Fruit fly (Drosophila melanogaster) whole organism, prepupa: ENCODE measurements around the gene Proc.

Experiments
- CG10631 ChIP-seq: fragments of 200-800 bp; sonication (Bioruptor generic); optimal IDR thresholded peaks from 2 replicates; lab custom pipeline; 2016; ENCODE audit warnings: missing biosample characterization, missing genetic modification characterization
- CG11294 ChIP-seq: fragments of 200-800 bp; sonication (Bioruptor generic); IDR thresholded peaks from 2 replicates; pipeline ENCODE4 v1.3.6; 2022; ENCODE audit warnings: missing biosample characterization, missing genetic modification characterization
- CG11762 ChIP-seq: fragments of 200-800 bp; sonication (Bioruptor generic); optimal IDR thresholded peaks from 3 replicates; lab custom pipeline; 2016; ENCODE audit warnings: missing biosample characterization, missing genetic modification characterization; ENCODE audit not compliant: insufficient read depth
- CG15336 ChIP-seq: fragments of 200-800 bp; sonication (Bioruptor generic); IDR thresholded peaks from 2 replicates; pipeline ENCODE4 v1.3.6; 2022; ENCODE audit warnings: missing biosample characterization, missing genetic modification characterization
- CG1621 ChIP-seq: fragments of 200-800 bp; sonication (Bioruptor generic); optimal IDR thresholded peaks from 3 replicates; lab custom pipeline; 2018; ENCODE audit warnings: missing biosample characterization, mild to moderate bottlenecking, missing genetic modification characterization
- CG16779 ChIP-seq: fragments of 200-800 bp; sonication (Bioruptor generic); optimal IDR thresholded peaks from 3 replicates; lab custom pipeline; 2017; ENCODE audit warnings: missing biosample characterization, mild to moderate bottlenecking, missing genetic modification characterization
- CG3032 ChIP-seq: fragments of 200-800 bp; optimal IDR thresholded peaks from 2 replicates; lab custom pipeline; 2019; ENCODE audit warnings: missing biosample characterization, mild to moderate bottlenecking, missing genetic modification characterization, moderate library complexity
- CG32006 ChIP-seq: fragments of 200-800 bp; sonication (Bioruptor generic); optimal IDR thresholded peaks from 3 replicates; lab custom pipeline; 2017; ENCODE audit warnings: missing biosample characterization, mild to moderate bottlenecking, missing genetic modification characterization
- CG34406 ChIP-seq: fragments of 200-800 bp; sonication (Bioruptor generic); optimal IDR thresholded peaks from 3 replicates; lab custom pipeline; 2016; ENCODE audit warnings: missing biosample characterization, missing genetic modification characterization
- CG3919 ChIP-seq: fragments of 200-800 bp; sonication (Bioruptor generic); optimal IDR thresholded peaks from 3 replicates; lab custom pipeline; 2016; ENCODE audit warnings: missing biosample characterization, missing genetic modification characterization
- CG4318 ChIP-seq: fragments of 200-800 bp; sonication (Bioruptor generic); optimal IDR thresholded peaks from 3 replicates; lab custom pipeline; 2017; ENCODE audit warnings: missing biosample characterization, mild to moderate bottlenecking, missing genetic modification characterization
- CG6163 ChIP-seq: fragments of 200-800 bp; sonication (Bioruptor generic); IDR thresholded peaks from 3 replicates; pipeline ENCODE4 v1.3.6; 2022; ENCODE audit warnings: missing biosample characterization, missing genetic modification characterization
- CG6276 ChIP-seq: fragments of 200-800 bp; sonication (Bioruptor generic); optimal IDR thresholded peaks from 2 replicates; lab custom pipeline; 2017; ENCODE audit warnings: missing biosample characterization, mild to moderate bottlenecking, missing genetic modification characterization
- CG6792 ChIP-seq: fragments of 200-800 bp; sonication (Bioruptor generic); optimal IDR thresholded peaks from 3 replicates; lab custom pipeline; 2016; ENCODE audit warnings: missing biosample characterization, missing genetic modification characterization
- CG6808 ChIP-seq: fragments of 200-800 bp; sonication (Bioruptor generic); optimal IDR thresholded peaks from 3 replicates; lab custom pipeline; 2017; ENCODE audit warnings: missing biosample characterization, missing genetic modification characterization, mild to moderate bottlenecking, moderate library complexity, missing genetic modification reagents
- CG6854 ChIP-seq: fragments of 200-800 bp; sonication (Bioruptor generic); optimal IDR thresholded peaks from 2 replicates; lab custom pipeline; 2017; ENCODE audit warnings: missing biosample characterization, mild to moderate bottlenecking, missing genetic modification characterization
- CG7368 ChIP-seq: fragments of 200-800 bp; sonication (Bioruptor generic); optimal IDR thresholded peaks from 3 replicates; lab custom pipeline; 2016; ENCODE audit warnings: missing biosample characterization, missing genetic modification characterization
- CG8119 ChIP-seq: fragments of 200-800 bp; sonication (Bioruptor generic); IDR thresholded peaks from 3 replicates; pipeline ENCODE4 v1.3.6; 2022; ENCODE audit warnings: missing biosample characterization, missing genetic modification characterization
- CG8319 ChIP-seq: fragments of 200-800 bp; sonication (Bioruptor generic); optimal IDR thresholded peaks from 3 replicates; lab custom pipeline; 2016; ENCODE audit warnings: missing biosample characterization, missing genetic modification characterization
- CG8632 ChIP-seq: fragments of 200-800 bp; sonication (Bioruptor generic); optimal IDR thresholded peaks from 3 replicates; lab custom pipeline; 2016; ENCODE audit warnings: missing biosample characterization, missing genetic modification characterization
- Eip75B ChIP-seq: fragments of 200-800 bp; sonication (Bioruptor generic); optimal IDR thresholded peaks from 3 replicates; lab custom pipeline; 2016; ENCODE audit warnings: missing biosample characterization, missing genetic modification characterization
- Eip78C ChIP-seq: fragments of 200-800 bp; sonication (Bioruptor generic); peaks from one replicate; lab custom pipeline; 2016; ENCODE audit warnings: missing biosample characterization, missing genetic modification characterization
- Eip93F ChIP-seq: fragments of 200-800 bp; sonication (Bioruptor generic); optimal IDR thresholded peaks from 2 replicates; lab custom pipeline; 2016; ENCODE audit warnings: missing biosample characterization, mild to moderate bottlenecking, missing genetic modification characterization
- Gug ChIP-seq: fragments of 200-800 bp; sonication (Bioruptor generic); IDR thresholded peaks from 2 replicates; pipeline ENCODE4 v1.3.6; 2022; ENCODE audit warnings: missing biosample characterization, missing genetic modification characterization
- Hr38 ChIP-seq: sonication (Bioruptor generic); optimal IDR thresholded peaks from 2 replicates; lab custom pipeline; 2016; ENCODE audit warnings: missing biosample characterization, missing genetic modification characterization
- Hr39 ChIP-seq: fragments of 200-800 bp; sonication (Bioruptor generic); optimal IDR thresholded peaks from 2 replicates; lab custom pipeline; 2016; ENCODE audit warnings: missing biosample characterization, missing genetic modification characterization
- Hr4 ChIP-seq: fragments of 200-800 bp; sonication (Bioruptor generic); optimal IDR thresholded peaks from 3 replicates; lab custom pipeline; 2016; ENCODE audit warnings: missing biosample characterization, missing genetic modification characterization
- Lpt ChIP-seq: fragments of 200-800 bp; sonication (Bioruptor generic); optimal IDR thresholded peaks from 3 replicates; lab custom pipeline; 2016; ENCODE audit warnings: missing biosample characterization, missing genetic modification characterization
- Met ChIP-seq: fragments of 200-800 bp; sonication (Bioruptor generic); optimal IDR thresholded peaks from 3 replicates; lab custom pipeline; 2016; ENCODE audit warnings: missing biosample characterization, missing genetic modification characterization
- OdsH ChIP-seq: fragments of 200-800 bp; sonication (Bioruptor generic); optimal IDR thresholded peaks from 3 replicates; lab custom pipeline; 2016; ENCODE audit warnings: missing biosample characterization, missing genetic modification characterization
- Smox ChIP-seq: fragments of 200-800 bp; sonication (Bioruptor generic); optimal IDR thresholded peaks from 3 replicates; lab custom pipeline; 2016; ENCODE audit warnings: missing biosample characterization, missing genetic modification characterization
- Sox102F ChIP-seq: fragments of 200-800 bp; sonication (Bioruptor generic); optimal IDR thresholded peaks from 2 replicates; lab custom pipeline; 2016; ENCODE audit warnings: missing biosample characterization, mild to moderate bottlenecking, missing genetic modification characterization
- Sox14 ChIP-seq: fragments of 200-800 bp; sonication (Bioruptor generic); optimal IDR thresholded peaks from 3 replicates; lab custom pipeline; 2016; ENCODE audit warnings: missing biosample characterization, missing genetic modification characterization
- acj6 ChIP-seq: fragments of 200-800 bp; sonication (Bioruptor generic); optimal IDR thresholded peaks from 3 replicates; lab custom pipeline; 2016; ENCODE audit warnings: missing biosample characterization, missing genetic modification characterization
- dac ChIP-seq: fragments of 200-800 bp; sonication (Bioruptor generic); optimal IDR thresholded peaks from 2 replicates; lab custom pipeline; 2017; ENCODE audit warnings: missing biosample characterization, mild to moderate bottlenecking, missing genetic modification characterization
- dsx ChIP-seq: fragments of 200-800 bp; optimal IDR thresholded peaks from 3 replicates; lab custom pipeline; 2019; ENCODE audit warnings: missing biosample characterization, mild to moderate bottlenecking, missing genetic modification characterization, moderate library complexity; ENCODE audit not compliant: poor library complexity, severe bottlenecking
- esn ChIP-seq: fragments of 200-800 bp; sonication (Bioruptor generic); optimal IDR thresholded peaks from 2 replicates; lab custom pipeline; 2016; ENCODE audit warnings: missing biosample characterization, mild to moderate bottlenecking, missing genetic modification characterization, moderate library complexity
- fd59A ChIP-seq: fragments of 200-800 bp; sonication (Bioruptor generic); optimal IDR thresholded peaks from 2 replicates; lab custom pipeline; 2017; ENCODE audit warnings: missing biosample characterization, mild to moderate bottlenecking, missing genetic modification characterization, missing genetic modification reagents
- fd85E ChIP-seq: fragments of 200-800 bp; sonication (Bioruptor generic); optimal IDR thresholded peaks from 3 replicates; lab custom pipeline; 2016; ENCODE audit warnings: missing biosample characterization, missing genetic modification characterization
- fkh ChIP-seq: fragments of 200-800 bp; sonication (Bioruptor generic); optimal IDR thresholded peaks from 3 replicates; lab custom pipeline; 2017; ENCODE audit warnings: missing biosample characterization, mild to moderate bottlenecking, missing genetic modification characterization, moderate library complexity
- lz ChIP-seq: fragments of 200-800 bp; sonication (Bioruptor generic); optimal IDR thresholded peaks from 3 replicates; lab custom pipeline; 2016; ENCODE audit warnings: missing biosample characterization, missing genetic modification characterization
- pdm3 ChIP-seq: fragments of 200-800 bp; sonication (Bioruptor generic); optimal IDR thresholded peaks from 3 replicates; lab custom pipeline; 2016; ENCODE audit warnings: missing biosample characterization, missing genetic modification characterization
- salr ChIP-seq, 2 experiments: fragments of 200-800 bp; sonication (Bioruptor generic); optimal IDR thresholded peaks; 3 replicates each; lab custom pipeline; 2016 to 2018; ENCODE audit warnings: missing biosample characterization in 2 of 2, missing genetic modification characterization in 2 of 2, mild to moderate bottlenecking in 1 of 2
- spab ChIP-seq: fragments of 200-800 bp; sonication (Bioruptor generic); optimal IDR thresholded peaks from 2 replicates; lab custom pipeline; 2017; ENCODE audit warnings: missing biosample characterization, mild to moderate bottlenecking, missing genetic modification characterization, missing genetic modification reagents
- ss ChIP-seq, 2 experiments: fragments of 200-800 bp; sonication (Bioruptor generic); optimal IDR thresholded peaks; 2 replicates in 1 of 2; 3 replicates in 1 of 2; lab custom pipeline; 2017 to 2018; ENCODE audit warnings: mild to moderate bottlenecking in 2 of 2, missing biosample characterization in 2 of 2, missing genetic modification characterization in 2 of 2, moderate library complexity in 1 of 2
- svp ChIP-seq: fragments of 200-800 bp; sonication (Bioruptor generic); peaks from one replicate; lab custom pipeline; 2016; ENCODE audit warnings: missing biosample characterization, missing genetic modification characterization
- topi ChIP-seq: fragments of 200-800 bp; sonication (Bioruptor generic); optimal IDR thresholded peaks from 3 replicates; lab custom pipeline; 2016; ENCODE audit warnings: missing biosample characterization, missing genetic modification characterization
- vri ChIP-seq: fragments of 200-800 bp; sonication (Bioruptor generic); optimal IDR thresholded peaks from 3 replicates; lab custom pipeline; 2016; ENCODE audit warnings: missing biosample characterization, mild to moderate bottlenecking, missing genetic modification characterization

Proc gene

DNA sequence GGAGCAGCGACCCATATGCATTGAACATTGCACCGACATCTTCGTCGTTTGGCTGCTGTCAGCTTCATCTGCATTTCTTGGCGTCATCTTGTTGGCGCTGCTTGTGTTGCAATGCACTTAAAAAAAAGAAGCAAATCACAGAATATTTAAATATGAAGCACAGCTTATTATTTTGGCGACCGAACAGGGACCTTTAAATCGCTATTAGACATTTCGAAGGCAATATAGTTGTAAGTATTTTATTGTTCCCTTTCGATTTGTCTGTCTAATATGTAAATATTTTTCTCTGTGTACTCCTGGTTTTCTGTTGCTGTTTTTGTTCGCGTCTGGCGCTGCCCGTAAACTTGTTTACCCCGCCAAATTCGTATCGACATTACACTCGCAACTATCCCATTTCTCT lies 28.7 kb upstream of the Proc start (continued):
- TF ChIP-seq CG6276 (peak; percentile 96), CG6808 (GFP tag; lab: Kevin White, UChicago) (peak; percentile 97), lz (GFP tag; lab: Kevin White, UChicago) (peak; percentile 88), CG10631 (peak; percentile 95), CG8119 (GFP tag; lab: Robert Waterston, UW) (peak; percentile 97), spab (peak; percentile 97), dsx (peak; percentile 97), OdsH (GFP tag; lab: Kevin White, UChicago) (peak; percentile 94), CG15336 (GFP tag; lab: Robert Waterston, UW) (peak; percentile 97), Eip78C (GFP tag; lab: Kevin White, UChicago) (peak; percentile 99), Hr39 (GFP tag; lab: Kevin White, UChicago) (peak; percentile 83), CG1621 (peak; percentile 96), CG6792 (GFP tag; lab: Kevin White, UChicago) (peak; percentile 93), svp (GFP tag; lab: Kevin White, UChicago) (peak; percentile 97), CG6163 (GFP tag; lab: Robert Waterston, UW) (peak; percentile 98), Hr4 (GFP tag; lab: Kevin White, UChicago) (peak; percentile 99), CG32006 (GFP tag; lab: Kevin White, UChicago) (peak; percentile 98), Sox14 (GFP tag; lab: Kevin White, UChicago) (peak; percentile 95)

DNA sequence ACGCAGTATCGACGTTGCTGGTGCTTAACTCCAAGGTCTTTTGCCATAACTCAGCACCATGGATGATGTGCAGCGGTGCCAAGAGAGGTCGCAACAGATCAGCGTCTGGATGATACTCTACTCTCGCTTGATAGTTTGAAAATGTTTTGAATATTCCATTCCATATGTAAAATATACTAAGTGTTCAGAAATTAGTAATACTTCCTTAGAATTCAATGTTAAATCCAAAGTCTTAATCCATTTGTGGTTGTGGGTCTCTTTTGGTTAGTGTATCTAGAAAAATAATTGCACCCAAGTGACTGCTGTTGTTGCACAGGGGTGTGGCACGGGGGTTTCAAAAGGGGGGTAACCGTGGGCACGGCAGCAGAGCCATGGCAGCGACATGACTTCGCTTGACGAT lies 27.9 kb upstream of the Proc start:
- peak; percentile 46 for TF ChIP-seq pdm3 (GFP tag; lab: Kevin White, UChicago)
- peak; percentile 70 for TF ChIP-seq CG10631
- TF ChIP-seq Eip75B (GFP tag; lab: Kevin White, UChicago), result peak; percentile 60
- TF ChIP-seq Met (GFP tag; lab: Kevin White, UChicago), result no peak
- TF ChIP-seq CG6276, result peak; percentile 20
- TF ChIP-seq ss (GFP tag; optimal IDR thresholded peaks at IDR 0.05; lab: Kevin White, UChicago), result peak in 1 of 2 experiments; percentile 26
- TF ChIP-seq Sox14 (GFP tag; lab: Kevin White, UChicago), result peak; percentile 55
- peak; percentile 54 for TF ChIP-seq dac (GFP tag; lab: Kevin White, UChicago)
- TF ChIP-seq CG3032 (tag; lab: Kevin White, UChicago), result peak; percentile 77
- TF ChIP-seq CG8632 (GFP tag; lab: Kevin White, UChicago), result peak; percentile 9
- TF ChIP-seq fd59A (GFP tag; lab: Kevin White, UChicago), result peak; percentile 61
- peak; percentile 77 for TF ChIP-seq CG6163 (GFP tag; lab: Robert Waterston, UW)
- TF ChIP-seq Eip78C (GFP tag; lab: Kevin White, UChicago), result peak; percentile 92
- peak; percentile 27; the same call in 1 of the 2 replicates for TF ChIP-seq CG11294 (GFP tag; lab: Robert Waterston, UW)
- TF ChIP-seq CG3919 (GFP tag; lab: Kevin White, UChicago), result peak; percentile 58
- peak; percentile 63 for TF ChIP-seq dsx
- TF ChIP-seq CG1621, result peak; percentile 26
- TF ChIP-seq OdsH (GFP tag; lab: Kevin White, UChicago), result peak; percentile 56
- peak; percentile 7 for TF ChIP-seq CG11762 (GFP tag; lab: Kevin White, UChicago)
- TF ChIP-seq vri (GFP tag; lab: Kevin White, UChicago), result no peak
- no peak for TF ChIP-seq lz (GFP tag; lab: Kevin White, UChicago)
- peak; percentile 38 for TF ChIP-seq CG34406 (GFP tag; lab: Kevin White, UChicago)
- TF ChIP-seq esn (GFP tag; lab: Kevin White, UChicago), result no peak
- TF ChIP-seq fd85E, result no peak
- TF ChIP-seq Hr38 (GFP tag; lab: Kevin White, UChicago), result no peak
- TF ChIP-seq Gug (GFP tag; lab: Robert Waterston, UW), result peak; percentile 61
- peak; percentile 67 for TF ChIP-seq Lpt (GFP tag; lab: Kevin White, UChicago)
- TF ChIP-seq Eip93F, result no peak
- no peak for TF ChIP-seq CG8319 (GFP tag; lab: Kevin White, UChicago)
- TF ChIP-seq Sox102F (GFP tag; lab: Kevin White, UChicago), result no peak
- TF ChIP-seq salr (GFP tag; optimal IDR thresholded peaks at IDR 0.05; lab: Kevin White, UChicago), result peak; percentile 52 to 79
- peak; percentile 57 for TF ChIP-seq acj6
- peak; percentile 48 for TF ChIP-seq CG7368 (GFP tag; lab: Kevin White, UChicago)
- peak; percentile 2 for TF ChIP-seq CG6808 (GFP tag; lab: Kevin White, UChicago)
- TF ChIP-seq CG6792 (GFP tag; lab: Kevin White, UChicago), result peak; percentile 34
- peak; percentile 38 for TF ChIP-seq CG16779 (tag; lab: Kevin White, UChicago)
- peak; percentile 69 for TF ChIP-seq CG8119 (GFP tag; lab: Robert Waterston, UW)
- TF ChIP-seq topi (GFP tag; lab: Kevin White, UChicago), result peak; percentile 28
- peak; percentile 64 for TF ChIP-seq CG4318 (GFP tag; lab: Kevin White, UChicago)
- no peak for TF ChIP-seq fkh (GFP tag; lab: Kevin White, UChicago)
- TF ChIP-seq CG15336 (GFP tag; lab: Robert Waterston, UW), result peak; percentile 82
- TF ChIP-seq CG6854 (GFP tag; lab: Kevin White, UChicago), result no peak
- peak; percentile 27 for TF ChIP-seq spab
- no peak for TF ChIP-seq Smox (GFP tag; lab: Kevin White, UChicago)
